Worm (Caenorhabditis elegans): ENCODE results near the gene Y75B8A.18.

The Y75B8A.18 gene

ce11 chrIII:12270391-12270790, 44.4 kb upstream of the Y75B8A.18 start:
- TF ChIP-seq sma-9 (GFP tag; optimal IDR thresholded peaks at IDR 0.05) (no peak), sma-9 (tag; optimal IDR thresholded peaks at IDR 0.05) (no peak), ZK546.5 (tag; optimal IDR thresholded peaks at IDR 0.05) (no peak), nhr-129 (tag; optimal IDR thresholded peaks at IDR 0.05) (no peak), sem-4 (tag; optimal IDR thresholded peaks at IDR 0.05) (no peak), alr-1 (tag; optimal IDR thresholded peaks at IDR 0.05) (no peak), lin-13 (GFP tag; optimal IDR thresholded peaks at IDR 0.05) (no peak), lin-39 (tag; optimal IDR thresholded peaks at IDR 0.05) (no peak), ztf-11 (tag; optimal IDR thresholded peaks at IDR 0.05) (no peak), skn-1 (tag; optimal IDR thresholded peaks at IDR 0.05) (no peak), blmp-1 (tag; optimal IDR thresholded peaks at IDR 0.05; ENCODE audit: insufficient read depth) (no peak), nhr-12 (tag; optimal IDR thresholded peaks at IDR 0.05) (no peak), ztf-4 (tag; optimal IDR thresholded peaks at IDR 0.05) (no peak), R02D3.7 (tag; optimal IDR thresholded peaks at IDR 0.05) (no peak), ceh-82 (tag; optimal IDR thresholded peaks at IDR 0.05) (no peak), nhr-77 (tag; optimal IDR thresholded peaks at IDR 0.05) (no peak)

ce11 chrIII:12269807-12270206, 43.8 kb upstream of the Y75B8A.18 start:
- TF ChIP-seq R02D3.7 (tag; optimal IDR thresholded peaks at IDR 0.05), result no peak
- no peak for TF ChIP-seq Y55F3AM.14 (GFP tag; optimal IDR thresholded peaks at IDR 0.05)
- no peak for TF ChIP-seq nhr-129 (tag; optimal IDR thresholded peaks at IDR 0.05)
- no peak for TF ChIP-seq elt-3 (tag; optimal IDR thresholded peaks at IDR 0.05)
- no peak for TF ChIP-seq lin-11 (tag; optimal IDR thresholded peaks at IDR 0.05)
- no peak for TF ChIP-seq mdl-1 (tag; optimal IDR thresholded peaks at IDR 0.05)
- no peak for TF ChIP-seq fos-1 (tag; optimal IDR thresholded peaks at IDR 0.05)
- no peak for TF ChIP-seq blmp-1 (tag; optimal IDR thresholded peaks at IDR 0.05; ENCODE audit: insufficient read depth)
- TF ChIP-seq snpc-4 (tag; optimal IDR thresholded peaks at IDR 0.05), result no peak
- TF ChIP-seq F13H6.1 (tag; optimal IDR thresholded peaks at IDR 0.05), result no peak
- no peak for TF ChIP-seq ama-1 (optimal IDR thresholded peaks at IDR 0.05)
- no peak for TF ChIP-seq sem-4 (tag; optimal IDR thresholded peaks at IDR 0.05)
- TF ChIP-seq peb-1 (tag; optimal IDR thresholded peaks at IDR 0.05), result no peak
- TF ChIP-seq alr-1 (tag; optimal IDR thresholded peaks at IDR 0.05), result no peak
- TF ChIP-seq unc-55 (GFP tag; optimal IDR thresholded peaks at IDR 0.05), result no peak

ce11 chrIII:12260413-12260812, 34.4 kb upstream of the Y75B8A.18 start:
- TF ChIP-seq sem-4 (tag; optimal IDR thresholded peaks at IDR 0.05), result no peak
- no peak for TF ChIP-seq skn-1 (tag; optimal IDR thresholded peaks at IDR 0.05)
- no peak for TF ChIP-seq blmp-1 (tag; optimal IDR thresholded peaks at IDR 0.05; ENCODE audit: insufficient read depth)
- TF ChIP-seq ZK546.5 (tag; optimal IDR thresholded peaks at IDR 0.05), result no peak
- no peak for TF ChIP-seq ceh-16 (tag; optimal IDR thresholded peaks at IDR 0.05)
- TF ChIP-seq peb-1 (tag; optimal IDR thresholded peaks at IDR 0.05), result no peak

- TF ChIP-seq gmeb-1 (tag; optimal IDR thresholded peaks at IDR 0.05) (no peak), R02D3.7 (tag; optimal IDR thresholded peaks at IDR 0.05) (no peak), ama-1 (optimal IDR thresholded peaks at IDR 0.05) (no peak), lin-11 (tag; optimal IDR thresholded peaks at IDR 0.05) (no peak)
Measured at ce11 chrIII:12259793-12260192, 33.8 kb upstream of the Y75B8A.18 start.

- TF ChIP-seq unc-39 (tag; optimal IDR thresholded peaks at IDR 0.05) (no peak), crh-2 (tag; optimal IDR thresholded peaks at IDR 0.05) (no peak), elt-1 (tag; optimal IDR thresholded peaks at IDR 0.05) (no peak), egl-27 (tag; optimal IDR thresholded peaks at IDR 0.05) (no peak), lin-13 (GFP tag; optimal IDR thresholded peaks at IDR 0.05) (no peak), lin-39 (tag; optimal IDR thresholded peaks at IDR 0.05) (no peak), nhr-12 (tag; optimal IDR thresholded peaks at IDR 0.05) (no peak), ztf-4 (tag; optimal IDR thresholded peaks at IDR 0.05) (no peak)
Measured at ce11 chrIII:12253342-12253741, 27.3 kb upstream of the Y75B8A.18 start.

- TF ChIP-seq nhr-10 (tag; optimal IDR thresholded peaks at IDR 0.05) (no peak), lsy-2 (tag; optimal IDR thresholded peaks at IDR 0.05) (no peak), aly-2 (tag; optimal IDR thresholded peaks at IDR 0.05) (no peak), lin-11 (tag; optimal IDR thresholded peaks at IDR 0.05) (no peak), ztf-11 (tag; optimal IDR thresholded peaks at IDR 0.05) (no peak), lin-39 (tag; optimal IDR thresholded peaks at IDR 0.05) (no peak), nhr-12 (tag; optimal IDR thresholded peaks at IDR 0.05) (no peak), alr-1 (tag; optimal IDR thresholded peaks at IDR 0.05) (no peak), C34F6.9 (tag; optimal IDR thresholded peaks at IDR 0.05) (no peak), mbf-1 (tag; optimal IDR thresholded peaks at IDR 0.05) (no peak), ceh-82 (tag; optimal IDR thresholded peaks at IDR 0.05) (no peak), nhr-21 (tag; optimal IDR thresholded peaks at IDR 0.05) (no peak), ztf-1 (GFP tag; conservative IDR thresholded peaks at IDR 0.05) (no peak), elt-1 (tag; optimal IDR thresholded peaks at IDR 0.05) (no peak), gmeb-1 (tag; optimal IDR thresholded peaks at IDR 0.05) (no peak)
Measured at ce11 chrIII:12251178-12251577, 25.1 kb upstream of the Y75B8A.18 start.
